Worm (Caenorhabditis elegans) whole organism, L1 larva: ENCODE measurements around the gene srh-27.
A peak's percentile ranks its signal among the peaks of the same experiment; 100 is the strongest.

Experiments used
- C04F5.9 ChIP-seq: sonication (generic microtip); optimal IDR thresholded peaks from 2 replicates; lab custom pipeline; 2016; ENCODE audit warnings: missing genetic modification characterization, missing compliant biosample characterization
- aha-1 ChIP-seq: fragments of 150-350 bp; optimal IDR thresholded peaks from 2 replicates; lab custom pipeline; 2014; ENCODE audit warnings: missing biosample characterization, missing genetic modification characterization
- alr-1 ChIP-seq: fragments of 200-800 bp; sonication (Bioruptor generic); optimal IDR thresholded peaks from 2 replicates; lab custom pipeline; 2018; ENCODE audit warnings: borderline replicate concordance, mild to moderate bottlenecking, missing genetic modification characterization, missing compliant biosample characterization
- ceh-8 ChIP-seq: fragments of 200-800 bp; sonication (Bioruptor generic); optimal IDR thresholded peaks from 2 replicates; lab custom pipeline; 2018; ENCODE audit warnings: mild to moderate bottlenecking, missing genetic modification characterization, moderate library complexity, missing compliant biosample characterization
- ceh-88 ChIP-seq: fragments of 200-800 bp; sonication (Bioruptor generic); IDR thresholded peaks from 2 replicates; pipeline ENCODE4 v1.3.6; 2022; ENCODE audit warnings: missing genetic modification characterization, missing compliant biosample characterization
- dpl-1 ChIP-seq, 3 experiments: fragments of 150-350 bp in 2 of 3; sonication (generic microtip) in 1 of 3; optimal IDR thresholded peaks; 2 replicates each; lab custom pipeline; 2014 to 2017; ENCODE audit warnings: missing biosample characterization in 3 of 3, missing genetic modification characterization in 3 of 3, missing genetic modification reagents in 3 of 3
- egl-13 ChIP-seq: sonication (generic microtip); optimal IDR thresholded peaks from 2 replicates; lab custom pipeline; 2016; ENCODE audit warnings: missing genotype, missing genetic modification reagents, missing genetic modification characterization, missing compliant biosample characterization
- egl-27 ChIP-seq, 2 experiments: fragments of 150-350 bp in 1 of 2; sonication (generic microtip); optimal IDR thresholded peaks; 3 replicates each; lab custom pipeline; 2017 to 2018; ENCODE audit warnings: missing biosample characterization in 2 of 2, missing genetic modification characterization in 2 of 2, missing genetic modification reagents in 2 of 2
- elt-2 ChIP-seq: sonication (generic microtip); optimal IDR thresholded peaks from 2 replicates; lab custom pipeline; 2016; ENCODE audit warnings: missing genetic modification characterization, mild to moderate bottlenecking, inconsistent platforms, missing compliant biosample characterization, missing genetic modification reagents
- ets-5 ChIP-seq: fragments of 200-800 bp; sonication (Bioruptor generic); IDR thresholded peaks from 2 replicates; pipeline ENCODE4 v1.3.6; 2022; ENCODE audit warnings: missing genetic modification characterization, missing compliant biosample characterization
- fkh-8 ChIP-seq: sonication (generic microtip); optimal IDR thresholded peaks from 2 replicates; lab custom pipeline; 2016; ENCODE audit warnings: mild to moderate bottlenecking, missing genetic modification characterization, missing compliant biosample characterization
- fos-1 ChIP-seq: fragments of 150-350 bp; optimal IDR thresholded peaks from 2 replicates; lab custom pipeline; 2014; ENCODE audit warnings: missing biosample characterization, missing genetic modification characterization
- grh-1 ChIP-seq: fragments of 200-800 bp; sonication (Bioruptor generic); IDR thresholded peaks from 2 replicates; pipeline ENCODE4 v1.3.6; 2022; ENCODE audit warnings: missing genetic modification reagents, missing genetic modification characterization, missing compliant biosample characterization
- hlh-17 ChIP-seq: fragments of 200-800 bp; sonication (Bioruptor generic); optimal IDR thresholded peaks from 2 replicates; lab custom pipeline; 2018; ENCODE audit warnings: missing genetic modification characterization, mild to moderate bottlenecking, missing compliant biosample characterization, moderate library complexity, borderline replicate concordance
- isw-1 ChIP-seq: fragments of 200-800 bp; sonication (Bioruptor generic); IDR thresholded peaks from 2 replicates; pipeline ENCODE4 v1.3.6; 2022; ENCODE audit warnings: missing genetic modification characterization, missing compliant biosample characterization
- jun-1 ChIP-seq: fragments of 150-350 bp; optimal IDR thresholded peaks from 2 replicates; lab custom pipeline; 2014; ENCODE audit warnings: missing biosample characterization, missing genetic modification reagents, missing genetic modification characterization
- lin-15B ChIP-seq: fragments of 150-350 bp; sonication (generic microtip); optimal IDR thresholded peaks from 3 replicates; lab custom pipeline; 2014; ENCODE audit warnings: missing biosample characterization, missing genetic modification characterization
- lin-35 ChIP-seq, 2 experiments: fragments of 150-350 bp; optimal IDR thresholded peaks; 2 replicates each; lab custom pipeline; 2014; ENCODE audit warnings: missing biosample characterization in 2 of 2, missing genetic modification characterization in 2 of 2, missing genetic modification reagents in 2 of 2
- lin-39 ChIP-seq: fragments of 150-350 bp; optimal IDR thresholded peaks from 2 replicates; lab custom pipeline; 2014; ENCODE audit warnings: missing biosample characterization, missing genetic modification reagents, missing genetic modification characterization
- lsy-2 ChIP-seq, 2 experiments: fragments of 150-350 bp; optimal IDR thresholded peaks; 2 replicates each; lab custom pipeline; 2014; ENCODE audit warnings: missing biosample characterization in 2 of 2, missing genetic modification characterization in 2 of 2
- mdl-1 ChIP-seq, 2 experiments: fragments of 150-350 bp; optimal IDR thresholded peaks; 2 replicates each; lab custom pipeline; 2014 to 2017; ENCODE audit warnings: missing biosample characterization in 2 of 2, missing genetic modification characterization in 2 of 2, inconsistent platforms in 1 of 2
- mef-2 ChIP-seq: fragments of 150-350 bp; optimal IDR thresholded peaks from 2 replicates; lab custom pipeline; 2014; ENCODE audit warnings: missing biosample characterization, missing genetic modification characterization
- nhr-11 ChIP-seq: fragments of 150-350 bp; optimal IDR thresholded peaks from 2 replicates; lab custom pipeline; 2014; ENCODE audit warnings: missing biosample characterization, missing genetic modification characterization
- nhr-12 ChIP-seq: sonication (generic microtip); optimal IDR thresholded peaks from 2 replicates; lab custom pipeline; 2017; ENCODE audit warnings: missing biosample characterization, missing genetic modification characterization
- nhr-19 ChIP-seq: fragments of 200-800 bp; sonication (Bioruptor generic); conservative IDR thresholded peaks from 2 replicates; pipeline ENCODE4 v1.3.6; 2022; ENCODE audit warnings: missing genetic modification characterization, missing compliant biosample characterization
- nhr-20 ChIP-seq: sonication (generic microtip); optimal IDR thresholded peaks from 2 replicates; lab custom pipeline; 2016; ENCODE audit warnings: mild to moderate bottlenecking, missing genetic modification characterization, missing compliant biosample characterization
- nhr-237 ChIP-seq: fragments of 150-350 bp; optimal IDR thresholded peaks from 2 replicates; lab custom pipeline; 2014; ENCODE audit warnings: missing biosample characterization, missing genetic modification characterization
- nhr-28 ChIP-seq: fragments of 150-350 bp; optimal IDR thresholded peaks from 2 replicates; lab custom pipeline; 2014; ENCODE audit warnings: missing biosample characterization, missing genetic modification characterization
- nhr-47 ChIP-seq: sonication (generic microtip); optimal IDR thresholded peaks from 2 replicates; lab custom pipeline; 2016; ENCODE audit warnings: mild to moderate bottlenecking, missing genetic modification characterization, moderate library complexity, missing compliant biosample characterization
- nhr-76 ChIP-seq: sonication (generic microtip); optimal IDR thresholded peaks from 2 replicates; lab custom pipeline; 2017; ENCODE audit warnings: missing biosample characterization, missing genetic modification characterization
- nhr-77 ChIP-seq: fragments of 150-350 bp; optimal IDR thresholded peaks from 2 replicates; lab custom pipeline; 2014; ENCODE audit warnings: missing biosample characterization, missing genetic modification characterization
- nhr-90 ChIP-seq: sonication (generic microtip); optimal IDR thresholded peaks from 2 replicates; lab custom pipeline; 2016; ENCODE audit warnings: mild to moderate bottlenecking, missing genetic modification characterization, missing compliant biosample characterization; ENCODE audit not compliant: poor library complexity
- pax-3 ChIP-seq: fragments of 200-800 bp; sonication (Bioruptor generic); optimal IDR thresholded peaks from 2 replicates; lab custom pipeline; 2018; ENCODE audit warnings: mild to moderate bottlenecking, missing genetic modification characterization, moderate library complexity, missing compliant biosample characterization
- pqm-1 ChIP-seq: sonication (generic microtip); optimal IDR thresholded peaks from 3 replicates; lab custom pipeline; 2017; ENCODE audit warnings: missing biosample characterization, missing genetic modification characterization
- sox-4 ChIP-seq: sonication (generic microtip); optimal IDR thresholded peaks from 2 replicates; lab custom pipeline; 2016; ENCODE audit warnings: missing genetic modification characterization, missing compliant biosample characterization
- sptf-1 ChIP-seq: fragments of 150-350 bp; optimal IDR thresholded peaks from 2 replicates; lab custom pipeline; 2014; ENCODE audit warnings: missing biosample characterization, missing genetic modification characterization
- sup-37 ChIP-seq: fragments of 200-800 bp; sonication (Bioruptor generic); optimal IDR thresholded peaks from 2 replicates; lab custom pipeline; 2018; ENCODE audit warnings: mild to moderate bottlenecking, missing genetic modification characterization, missing compliant biosample characterization
- swsn-7 ChIP-seq: sonication (generic microtip); optimal IDR thresholded peaks from 2 replicates; lab custom pipeline; 2016; ENCODE audit warnings: missing genetic modification characterization, missing compliant biosample characterization
- tbx-2 ChIP-seq: sonication (generic microtip); optimal IDR thresholded peaks from 2 replicates; lab custom pipeline; 2016; ENCODE audit warnings: missing genetic modification characterization, missing compliant biosample characterization
- tlp-1 ChIP-seq: fragments of 150-350 bp; optimal IDR thresholded peaks from 2 replicates; lab custom pipeline; 2014; ENCODE audit warnings: missing biosample characterization, missing genetic modification characterization
- unc-130 ChIP-seq: fragments of 150-350 bp; optimal IDR thresholded peaks from 2 replicates; lab custom pipeline; 2017; ENCODE audit warnings: missing biosample characterization, missing genetic modification characterization, inconsistent platforms
- unc-30 ChIP-seq: sonication (generic microtip); optimal IDR thresholded peaks from 2 replicates; lab custom pipeline; 2017; ENCODE audit warnings: missing biosample characterization, missing genetic modification characterization
- unc-62 ChIP-seq: fragments of 150-350 bp; optimal IDR thresholded peaks from 2 replicates; lab custom pipeline; 2014; ENCODE audit warnings: missing biosample characterization, missing genetic modification reagents, missing genetic modification characterization
- unc-86 ChIP-seq: sonication (generic microtip); optimal IDR thresholded peaks from 2 replicates; lab custom pipeline; 2016; ENCODE audit warnings: missing genetic modification characterization, missing compliant biosample characterization
- vab-15 ChIP-seq: sonication (generic microtip); optimal IDR thresholded peaks from 2 replicates; lab custom pipeline; 2017; ENCODE audit warnings: missing genotype, mild to moderate bottlenecking, missing genetic modification characterization, missing compliant biosample characterization
- zag-1 ChIP-seq: fragments of 150-350 bp; optimal IDR thresholded peaks from 2 replicates; lab custom pipeline; 2014; ENCODE audit warnings: missing biosample characterization, missing genetic modification characterization
- zip-4 ChIP-seq: fragments of 200-800 bp; sonication (Bioruptor generic); optimal IDR thresholded peaks from 2 replicates; lab custom pipeline; 2018; ENCODE audit warnings: mild to moderate bottlenecking, missing genetic modification characterization, moderate library complexity, missing compliant biosample characterization
- ztf-4 ChIP-seq: fragments of 150-350 bp; optimal IDR thresholded peaks from 2 replicates; lab custom pipeline; 2014; ENCODE audit warnings: missing biosample characterization, missing genetic modification characterization

Gene srh-27

DNA sequence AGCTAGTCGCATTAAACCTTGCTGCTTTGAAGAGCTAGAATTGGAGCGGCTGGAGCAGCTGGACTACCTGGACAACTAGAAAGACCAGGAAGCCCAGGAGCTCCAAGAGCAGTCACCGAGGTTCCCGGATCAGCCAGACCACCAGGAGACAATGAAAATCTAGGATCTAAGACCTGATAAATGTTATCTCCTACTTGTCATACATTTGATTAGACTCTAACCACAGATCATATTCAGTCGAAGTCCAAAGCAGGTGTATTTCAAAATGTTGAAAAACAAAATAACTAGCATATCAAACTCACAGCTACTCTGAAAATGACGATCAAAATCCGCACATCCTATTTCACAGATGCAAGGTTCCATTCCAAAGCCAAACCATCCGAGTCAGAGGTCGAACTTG lies 43.6 kb downstream of the srh-27 start, which contains the start of gene srz-6:
TSS of gene srz-6 (plus strand) at position 301 of the 400 bp plus-strand sequence.
- no peak for TF ChIP-seq sptf-1
- no peak for TF ChIP-seq sup-37 (GFP tag; lab: Kevin White, UChicago)
- TF ChIP-seq egl-27 (tag; optimal IDR thresholded peaks at IDR 0.05; lab: Kevin White, UChicago): no peak
- no peak for TF ChIP-seq pqm-1 (tag; lab: Kevin White, UChicago)

DNA sequence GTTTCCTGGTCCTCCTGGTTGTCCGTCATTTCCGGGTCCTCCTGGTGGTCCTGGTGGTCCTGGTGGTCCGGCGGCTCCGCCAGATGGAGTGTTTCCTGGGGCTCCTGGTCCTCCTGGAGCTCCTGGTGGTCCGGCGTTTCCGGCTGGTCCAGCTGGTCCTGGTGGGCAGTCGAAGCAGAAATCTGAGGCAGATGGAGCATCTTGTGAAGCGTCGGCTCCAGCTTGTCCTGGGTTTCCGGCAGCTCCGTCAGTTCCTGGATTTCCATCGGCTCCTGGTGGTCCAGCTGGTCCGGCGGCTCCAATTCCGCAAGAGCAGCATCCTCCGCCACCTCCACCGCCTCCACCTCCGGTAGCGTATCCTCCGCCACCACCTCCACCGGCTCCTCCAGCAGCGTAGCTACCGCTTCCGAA lies 45.7 kb downstream of the srh-27 start:
- no peak for TF ChIP-seq grh-1 (GFP tag; lab: Robert Waterston, UW)
- no peak for TF ChIP-seq unc-30 (tag; lab: Kevin White, UChicago)
- no peak for TF ChIP-seq tbx-2 (tag; lab: Kevin White, UChicago)
- TF ChIP-seq fos-1: no peak
- no peak for TF ChIP-seq nhr-28 (tag; lab: Kevin White, UChicago)
- no peak for TF ChIP-seq pqm-1 (tag; lab: Kevin White, UChicago)
- TF ChIP-seq ceh-8 (GFP tag; lab: Kevin White, UChicago): peak; percentile 50

DNA sequence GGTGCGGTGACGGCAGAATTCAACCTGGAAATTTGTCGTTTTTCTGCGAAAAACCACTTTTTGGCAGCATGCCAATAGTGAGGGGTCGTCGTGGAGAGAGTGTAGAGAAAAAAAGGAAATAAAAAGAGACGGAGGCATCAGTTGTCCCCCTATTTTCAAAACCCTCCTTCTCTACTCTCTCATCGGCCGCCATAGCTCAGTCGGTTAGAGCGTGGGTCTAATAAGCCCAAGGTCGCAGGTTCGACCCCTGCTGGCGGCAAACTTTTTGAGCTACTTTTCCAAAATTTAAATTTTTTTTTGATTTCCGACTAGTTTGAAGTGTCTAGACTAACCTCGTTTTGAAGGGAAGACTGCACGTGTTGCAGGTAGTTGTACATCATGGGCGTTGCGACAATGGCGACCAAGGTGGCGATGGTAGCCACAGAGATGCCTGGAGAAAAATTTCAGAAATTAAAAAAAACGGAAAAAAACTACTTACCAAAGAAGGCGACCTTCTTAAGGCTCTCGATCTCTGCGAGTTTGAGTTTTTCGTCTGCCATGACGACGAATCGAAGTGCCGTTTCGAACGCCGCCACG lies 46.3 kb downstream of the srh-27 start, which contains the start of gene col-85:
TSS of gene col-85 (minus strand) at position 540 of the 576 bp plus-strand sequence.
- TF ChIP-seq jun-1: peak; percentile 37
- TF ChIP-seq dpl-1 (GFP tag; optimal IDR thresholded peaks at IDR 0.05; lab: Kevin White, UChicago): peak; percentile 44 to 66 (median 54)
- TF ChIP-seq nhr-20 (tag; lab: Kevin White, UChicago): peak; percentile 70
- peak; percentile 43; the same call in 1 of the 2 replicates for TF ChIP-seq grh-1 (GFP tag; lab: Robert Waterston, UW)
- peak; percentile 36; the same call in 1 of the 2 replicates for TF ChIP-seq isw-1 (GFP tag; lab: Robert Waterston, UW)
- peak; percentile 62 for TF ChIP-seq tbx-2 (tag; lab: Kevin White, UChicago)
- TF ChIP-seq egl-13 (tag; lab: Kevin White, UChicago): no peak
- TF ChIP-seq vab-15 (tag; lab: Kevin White, UChicago): peak; percentile 63
- peak; percentile 12 for TF ChIP-seq unc-130
- TF ChIP-seq unc-30 (tag; lab: Kevin White, UChicago): no peak
- TF ChIP-seq nhr-12 (tag; lab: Kevin White, UChicago): no peak
- no peak for TF ChIP-seq nhr-11 (tag; lab: Kevin White, UChicago)
- TF ChIP-seq lin-15B (tag; lab: Kevin White, UChicago): peak; percentile 16
- TF ChIP-seq mef-2: peak; percentile 19
- no peak for TF ChIP-seq lin-39 (tag; lab: Kevin White, UChicago)
- no peak for TF ChIP-seq sox-4 (tag; lab: Kevin White, UChicago)
- TF ChIP-seq unc-86 (tag; lab: Kevin White, UChicago): peak; percentile 49
- TF ChIP-seq ceh-88 (GFP tag; lab: Robert Waterston, UW): no peak
- peak; percentile 83 for TF ChIP-seq fkh-8 (tag; lab: Kevin White, UChicago)
- peak; percentile 57 to 68 for TF ChIP-seq lsy-2 (tag; optimal IDR thresholded peaks at IDR 0.05; lab: Kevin White, UChicago)
- peak; percentile 23 for TF ChIP-seq elt-2 (tag; lab: Kevin White, UChicago)
- peak; percentile 76 for TF ChIP-seq nhr-19 (GFP tag; lab: Robert Waterston, UW)
- TF ChIP-seq swsn-7 (tag; lab: Kevin White, UChicago): peak; percentile 73
- TF ChIP-seq zip-4 (GFP tag; lab: Kevin White, UChicago): no peak
- TF ChIP-seq pax-3 (tag; lab: Kevin White, UChicago): peak; percentile 47
- TF ChIP-seq nhr-76: no peak
- TF ChIP-seq zag-1: no peak
- TF ChIP-seq alr-1 (tag; lab: Kevin White, UChicago): no peak
- TF ChIP-seq nhr-90 (tag; lab: Kevin White, UChicago): peak; percentile 70
- no peak for TF ChIP-seq ets-5 (GFP tag; lab: Robert Waterston, UW)
- TF ChIP-seq nhr-77: peak; percentile 70
- no peak for TF ChIP-seq tlp-1 (tag; lab: Kevin White, UChicago)
- peak; percentile 71 to 77 for TF ChIP-seq lin-35 (GFP tag; optimal IDR thresholded peaks at IDR 0.05; lab: Kevin White, UChicago)
- no peak for TF ChIP-seq ztf-4 (tag; lab: Kevin White, UChicago)
- TF ChIP-seq C04F5.9 (tag; lab: Kevin White, UChicago): no peak
- TF ChIP-seq unc-62 (GFP tag; lab: Kevin White, UChicago): no peak
- no peak for TF ChIP-seq hlh-17 (GFP tag; lab: Kevin White, UChicago)
- TF ChIP-seq mdl-1 (tag; optimal IDR thresholded peaks at IDR 0.05; lab: Kevin White, UChicago): peak in 1 of 2 experiments; percentile 47
- no peak for TF ChIP-seq nhr-237
- TF ChIP-seq nhr-47 (tag; lab: Kevin White, UChicago): peak; percentile 82
- TF ChIP-seq aha-1 (tag; lab: Kevin White, UChicago): no peak
